Worm (Caenorhabditis elegans) whole organism, L1 larva: Measurements from ENCODE around the gene M7.12.

Experiments used
- nhr-237 ChIP-seq: fragments of 150-350 bp; optimal IDR thresholded peaks from 2 replicates; lab custom pipeline; 2014; ENCODE audit warnings: missing biosample characterization, missing genetic modification characterization
- nhr-90 ChIP-seq: sonication (generic microtip); optimal IDR thresholded peaks from 2 replicates; lab custom pipeline; 2016; ENCODE audit warnings: mild to moderate bottlenecking, missing genetic modification characterization, missing compliant biosample characterization; ENCODE audit not compliant: poor library complexity

DNA sequence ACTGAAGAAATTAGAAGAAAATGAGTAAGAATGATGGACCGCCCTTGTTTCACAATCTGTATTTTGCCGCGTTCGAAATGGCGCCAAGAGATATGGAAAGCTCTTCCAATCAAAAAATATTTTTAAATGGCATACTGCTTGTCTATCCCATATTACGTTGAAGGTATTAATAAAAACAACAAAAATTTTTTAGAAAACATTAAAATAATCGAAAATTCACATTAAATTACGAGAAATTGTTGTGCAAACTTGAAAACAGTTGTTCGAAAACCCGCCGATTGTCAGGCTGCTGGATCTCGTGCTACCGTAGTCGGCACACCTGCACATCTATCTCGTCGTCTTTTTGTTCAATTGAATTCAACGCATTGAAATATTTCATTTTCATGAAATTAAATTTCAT, 14.2 kb downstream of the M7.12 start, which contains the start of gene klc-1:
- TF ChIP-seq nhr-237 (tag; lab: Kevin White, UChicago) (no peak), nhr-90 (tag; lab: Kevin White, UChicago) (no peak)
